Worm (Caenorhabditis elegans): ENCODE measurements around the gene W08G11.3.

- TF ChIP-seq hlh-13 (GFP tag; optimal IDR thresholded peaks at IDR 0.05) (no peak), sox-4 (tag; optimal IDR thresholded peaks at IDR 0.05) (no peak), ceh-30 (tag; optimal IDR thresholded peaks at IDR 0.05) (no peak), pax-1 (tag; optimal IDR thresholded peaks at IDR 0.05) (no peak), ceh-9 (tag; optimal IDR thresholded peaks at IDR 0.05) (no peak)
Measured at ce11 chrV:16342258-16342618, 25.2 kb upstream of the W08G11.3 start, which contains the start of gene nhr-193.

All from whole organism, late embryonic.